Worm (Caenorhabditis elegans) whole organism, early embryonic: Measurements from ENCODE around the gene B0334.10.

Source experiments
- B0310.2 ChIP-seq: sonication (generic microtip); optimal IDR thresholded peaks from 2 replicates; lab custom pipeline; 2016; ENCODE audit warnings: mild to moderate bottlenecking, missing genetic modification characterization, missing compliant biosample characterization
- F13C5.2 ChIP-seq: sonication (generic microtip); optimal IDR thresholded peaks from 2 replicates; lab custom pipeline; 2017; ENCODE audit warnings: mild to moderate bottlenecking, missing genetic modification characterization, inconsistent platforms, missing compliant biosample characterization
- aly-1 ChIP-seq: sonication (generic microtip); optimal IDR thresholded peaks from 2 replicates; lab custom pipeline; 2016; ENCODE audit warnings: missing genetic modification characterization, missing compliant biosample characterization
- ama-1 ChIP-seq: fragments of 150-350 bp; optimal IDR thresholded peaks from 2 replicates; lab custom pipeline; 2014
- ceh-13 ChIP-seq: fragments of 200-800 bp; sonication (Bioruptor generic); optimal IDR thresholded peaks from 2 replicates; lab custom pipeline; 2018; ENCODE audit warnings: mild to moderate bottlenecking, missing genetic modification characterization, missing compliant biosample characterization
- ceh-36 ChIP-seq: sonication (generic microtip); optimal IDR thresholded peaks from 2 replicates; lab custom pipeline; 2016; ENCODE audit warnings: missing genetic modification characterization, inconsistent platforms, missing compliant biosample characterization
- ets-7 ChIP-seq: sonication (generic microtip); optimal IDR thresholded peaks from 2 replicates; lab custom pipeline; 2016; ENCODE audit warnings: missing genotype, missing genetic modification characterization, missing compliant biosample characterization
- flt-1 ChIP-seq: fragments of 200-800 bp; sonication (Bioruptor generic); IDR thresholded peaks from 2 replicates; pipeline ENCODE4 v1.3.6; 2022; ENCODE audit warnings: missing genetic modification characterization, missing compliant biosample characterization
- hmbx-1 ChIP-seq: sonication (generic microtip); optimal IDR thresholded peaks from 2 replicates; lab custom pipeline; 2016; ENCODE audit warnings: mild to moderate bottlenecking, missing genetic modification characterization, missing compliant biosample characterization
- hmg-4 ChIP-seq: fragments of 200-800 bp; sonication (Bioruptor generic); optimal IDR thresholded peaks from 2 replicates; lab custom pipeline; 2018; ENCODE audit warnings: mild to moderate bottlenecking, missing genetic modification characterization, missing compliant biosample characterization
- hnd-1 ChIP-seq: sonication (generic microtip); optimal IDR thresholded peaks from 2 replicates; lab custom pipeline; 2016; ENCODE audit warnings: missing genetic modification characterization, missing compliant biosample characterization
- pes-1 ChIP-seq: fragments of 200-800 bp; sonication (Bioruptor generic); IDR thresholded peaks from 2 replicates; pipeline ENCODE4 v1.3.6; 2022; ENCODE audit warnings: missing genetic modification reagents, missing genetic modification characterization, missing compliant biosample characterization
- scrt-1 ChIP-seq: fragments of 200-800 bp; sonication (Bioruptor generic); IDR thresholded peaks from 2 replicates; pipeline ENCODE4 v1.3.6; 2022; ENCODE audit warnings: missing genetic modification characterization, missing compliant biosample characterization
- sea-1 ChIP-seq: fragments of 200-800 bp; sonication (Bioruptor generic); conservative IDR thresholded peaks from 2 replicates; pipeline ENCODE4 v1.3.6; 2022; ENCODE audit warnings: missing genetic modification characterization, missing compliant biosample characterization
- tbx-11 ChIP-seq: fragments of 200-800 bp; sonication (Bioruptor generic); IDR thresholded peaks from 2 replicates; pipeline ENCODE4 v1.3.6; 2022; ENCODE audit warnings: missing genetic modification characterization, missing compliant biosample characterization
- tbx-37 ChIP-seq: fragments of 200-800 bp; sonication (Bioruptor generic); conservative IDR thresholded peaks from 2 replicates; pipeline ENCODE4 v1.3.6; 2022; ENCODE audit warnings: missing genetic modification reagents, missing genetic modification characterization, missing compliant biosample characterization
- tra-4 ChIP-seq: sonication (generic microtip); optimal IDR thresholded peaks from 2 replicates; lab custom pipeline; 2017; ENCODE audit warnings: missing genetic modification characterization, missing compliant biosample characterization

Gene B0334.10

ce11 chrII:11536505-11536904 is 18.2 kb downstream of the B0334.10 start:
- TF ChIP-seq B0310.2: no peak
- no peak for TF ChIP-seq tbx-37 (GFP tag; lab: Robert Waterston, UW)
- no peak for TF ChIP-seq ceh-13 (GFP tag; lab: Kevin White, UChicago)
- no peak for TF ChIP-seq ets-7 (tag; lab: Kevin White, UChicago)
- no peak for TF ChIP-seq sea-1
- no peak for TF ChIP-seq tbx-11
- TF ChIP-seq ama-1: no peak
- TF ChIP-seq F13C5.2 (tag; lab: Kevin White, UChicago): no peak
- TF ChIP-seq hnd-1 (tag; lab: Kevin White, UChicago): no peak
- no peak for TF ChIP-seq flt-1 (GFP tag; lab: Robert Waterston, UW)
- TF ChIP-seq pes-1 (GFP tag; lab: Robert Waterston, UW): no peak

- TF ChIP-seq ets-7 (tag; lab: Kevin White, UChicago) (peak; percentile 33), hmg-4 (GFP tag; lab: Kevin White, UChicago) (peak; percentile 43), aly-1 (tag; lab: Kevin White, UChicago) (no peak)
Measured at ce11 chrII:11537115-11537514, 18.8 kb downstream of the B0334.10 start.

ce11 chrII:11537606-11538016 is 19.3 kb downstream of the B0334.10 start:
- TF ChIP-seq ets-7 (tag; lab: Kevin White, UChicago): no peak
- TF ChIP-seq hmg-4 (GFP tag; lab: Kevin White, UChicago): peak; percentile 69
- TF ChIP-seq aly-1 (tag; lab: Kevin White, UChicago): no peak
- TF ChIP-seq tbx-11: no peak
- peak; percentile 76 for TF ChIP-seq B0310.2
- TF ChIP-seq hmbx-1 (tag; lab: Kevin White, UChicago): peak; percentile 66
- peak; percentile 71 for TF ChIP-seq pes-1 (GFP tag; lab: Robert Waterston, UW)
- TF ChIP-seq ama-1: peak; percentile 98
- TF ChIP-seq ceh-36 (tag; lab: Kevin White, UChicago): peak; percentile 32
- peak; percentile 9; the same call in 1 of the 2 replicates for TF ChIP-seq flt-1 (GFP tag; lab: Robert Waterston, UW)
- TF ChIP-seq sea-1: peak; percentile 46; the same call in 1 of the 2 replicates

- no peak for TF ChIP-seq ets-7 (tag; lab: Kevin White, UChicago)
- no peak for TF ChIP-seq tra-4
- TF ChIP-seq B0310.2: no peak
- no peak for TF ChIP-seq sea-1
- no peak for TF ChIP-seq hmbx-1 (tag; lab: Kevin White, UChicago)
- TF ChIP-seq ceh-36 (tag; lab: Kevin White, UChicago): no peak
- TF ChIP-seq flt-1 (GFP tag; lab: Robert Waterston, UW): no peak
- TF ChIP-seq hmg-4 (GFP tag; lab: Kevin White, UChicago): no peak
- no peak for TF ChIP-seq tbx-37 (GFP tag; lab: Robert Waterston, UW)
- TF ChIP-seq ama-1: no peak
- TF ChIP-seq scrt-1: no peak
Measured at ce11 chrII:11538741-11539140, 20.5 kb downstream of the B0334.10 start, which contains the start of gene Y62F5A.9. Y62F5A.9 (minus strand) TSS chrII:11538841.

- no peak for TF ChIP-seq F13C5.2 (tag; lab: Kevin White, UChicago)
- no peak for TF ChIP-seq flt-1 (GFP tag; lab: Robert Waterston, UW)
- TF ChIP-seq sea-1: no peak
- TF ChIP-seq B0310.2: no peak
- no peak for TF ChIP-seq scrt-1
- TF ChIP-seq tra-4: no peak
- TF ChIP-seq tbx-11: no peak
- no peak for TF ChIP-seq ama-1
- no peak for TF ChIP-seq tbx-37 (GFP tag; lab: Robert Waterston, UW)
- no peak for TF ChIP-seq pes-1 (GFP tag; lab: Robert Waterston, UW)
- TF ChIP-seq hmg-4 (GFP tag; lab: Kevin White, UChicago): no peak
- TF ChIP-seq ets-7 (tag; lab: Kevin White, UChicago): no peak
- no peak for TF ChIP-seq hnd-1 (tag; lab: Kevin White, UChicago)
- TF ChIP-seq hmbx-1 (tag; lab: Kevin White, UChicago): no peak
- TF ChIP-seq ceh-13 (GFP tag; lab: Kevin White, UChicago): no peak
- TF ChIP-seq aly-1 (tag; lab: Kevin White, UChicago): no peak
- TF ChIP-seq ceh-36 (tag; lab: Kevin White, UChicago): no peak
Measured at ce11 chrII:11542385-11542784, 24.1 kb downstream of the B0334.10 start, which contains the start of gene gtf-2E2. gtf-2E2 (minus strand) TSS chrII:11542495.

DNA sequence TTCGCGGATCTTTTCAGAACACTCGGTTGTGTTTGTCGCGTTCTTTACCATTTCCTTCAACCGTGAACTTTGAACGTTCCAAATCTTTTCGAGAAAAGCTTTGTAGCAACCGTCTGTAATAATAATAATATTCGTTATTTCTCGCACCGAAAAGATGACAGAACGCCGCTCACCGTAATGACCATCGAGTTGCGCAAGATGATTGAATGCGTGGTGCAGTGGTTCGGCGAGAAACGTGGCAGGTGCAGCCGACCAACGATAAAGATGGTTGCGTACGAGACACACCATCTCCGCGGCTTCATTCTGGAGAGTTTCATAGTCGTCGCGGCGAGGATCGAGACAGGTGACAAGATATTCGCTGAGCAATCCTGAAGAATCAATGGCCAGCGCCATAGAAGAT is 24.7 kb downstream of the B0334.10 start:
- peak; percentile 38 for TF ChIP-seq hmg-4 (GFP tag; lab: Kevin White, UChicago)
- TF ChIP-seq ets-7 (tag; lab: Kevin White, UChicago): no peak
- 0 out of 2 replicates have a peak, but pooled peaks have one; percentile 12 for TF ChIP-seq scrt-1

- TF ChIP-seq tbx-37 (GFP tag; lab: Robert Waterston, UW): no peak
- TF ChIP-seq hmbx-1 (tag; lab: Kevin White, UChicago): no peak
- TF ChIP-seq ceh-36 (tag; lab: Kevin White, UChicago): no peak
- TF ChIP-seq F13C5.2 (tag; lab: Kevin White, UChicago): no peak
- no peak for TF ChIP-seq hnd-1 (tag; lab: Kevin White, UChicago)
- no peak for TF ChIP-seq ets-7 (tag; lab: Kevin White, UChicago)
- TF ChIP-seq scrt-1: no peak
- no peak for TF ChIP-seq tra-4
- TF ChIP-seq B0310.2: no peak
- TF ChIP-seq flt-1 (GFP tag; lab: Robert Waterston, UW): no peak
- no peak for TF ChIP-seq hmg-4 (GFP tag; lab: Kevin White, UChicago)
- TF ChIP-seq sea-1: no peak
- TF ChIP-seq pes-1 (GFP tag; lab: Robert Waterston, UW): no peak
- no peak for TF ChIP-seq ceh-13 (GFP tag; lab: Kevin White, UChicago)
Measured at ce11 chrII:11544714-11545113, 26.4 kb downstream of the B0334.10 start, which contains the start of gene F54D5.9. F54D5.9 (minus strand) TSS chrII:11544828.
